Fruit fly (Drosophila melanogaster) whole organism, wandering third instar larva: Measurements from ENCODE around the gene SdhC.
A peak's percentile ranks its signal among the peaks of the same experiment; 100 is the strongest.

Experiments used
- Abd-B ChIP-seq: fragments of >200 bp; optimal IDR thresholded peaks from 2 replicates; lab custom pipeline; 2017; ENCODE audit warnings: missing biosample characterization, missing genetic modification characterization
- CG32264 ChIP-seq: fragments of 200-800 bp; sonication (Bioruptor generic); optimal IDR thresholded peaks from 2 replicates; lab custom pipeline; 2016; ENCODE audit warnings: missing biosample characterization, missing genetic modification characterization
- CG9705 ChIP-seq: fragments of 200-800 bp; sonication (Bioruptor generic); optimal IDR thresholded peaks from 2 replicates; lab custom pipeline; 2018; ENCODE audit warnings: missing biosample characterization, mild to moderate bottlenecking, missing genetic modification characterization
- CrebA ChIP-seq: fragments of 200-800 bp; sonication (Bioruptor generic); optimal IDR thresholded peaks from 2 replicates; lab custom pipeline; 2016; ENCODE audit warnings: missing biosample characterization, mild to moderate bottlenecking, missing genetic modification characterization, borderline replicate concordance
- Dfd ChIP-seq: fragments of >200 bp; optimal IDR thresholded peaks from 2 replicates; lab custom pipeline; 2017; ENCODE audit warnings: missing biosample characterization, missing genetic modification characterization
- Dif ChIP-seq: fragments of 200-275, 200-300 bp; sonication (Bioruptor generic); optimal IDR thresholded peaks from 2 replicates; lab custom pipeline; 2018; ENCODE audit warnings: missing biosample characterization, missing genetic modification characterization; ENCODE audit not compliant: partially characterized antibody
- GATAd ChIP-seq: sonication (Bioruptor generic); optimal IDR thresholded peaks from 2 replicates; lab custom pipeline; 2016; ENCODE audit warnings: missing biosample characterization, missing genetic modification characterization
- HLH106 ChIP-seq: fragments of 200-800 bp; optimal IDR thresholded peaks from 3 replicates; lab custom pipeline; 2019; ENCODE audit warnings: missing biosample characterization, mild to moderate bottlenecking, missing genetic modification characterization, moderate library complexity
- Hnf4 ChIP-seq: fragments of 200-800 bp; sonication (Bioruptor generic); optimal IDR thresholded peaks from 2 replicates; lab custom pipeline; 2016; ENCODE audit warnings: missing biosample characterization, mild to moderate bottlenecking, missing genetic modification characterization
- Hr78 ChIP-seq: fragments of >200 bp; optimal IDR thresholded peaks from 2 replicates; lab custom pipeline; 2017; ENCODE audit warnings: missing biosample characterization, missing genetic modification characterization
- Jra ChIP-seq: sonication (Bioruptor generic); optimal IDR thresholded peaks from 2 replicates; lab custom pipeline; 2016; ENCODE audit warnings: missing biosample characterization, missing genetic modification characterization
- Mio ChIP-seq: sonication (Bioruptor generic); optimal IDR thresholded peaks from 2 replicates; lab custom pipeline; 2016; ENCODE audit warnings: missing biosample characterization, missing genetic modification characterization
- Myc ChIP-seq: fragments of >200 bp; optimal IDR thresholded peaks from 2 replicates; lab custom pipeline; 2017
- N ChIP-seq: fragments of >200 bp; optimal IDR thresholded peaks from 2 replicates; lab custom pipeline; 2018; ENCODE audit warnings: missing biosample characterization, missing external identifiers, missing genetic modification characterization
- OdsH ChIP-seq: fragments of 200-800 bp; sonication (Bioruptor generic); optimal IDR thresholded peaks from 2 replicates; lab custom pipeline; 2016; ENCODE audit warnings: missing biosample characterization, mild to moderate bottlenecking, missing genetic modification characterization
- Rel ChIP-seq, 2 experiments: fragments of 200-800 bp; sonication (Bioruptor generic) in 1 of 2; optimal IDR thresholded peaks; 2 replicates in 1 of 2; 3 replicates in 1 of 2; lab custom pipeline; 2016 to 2019; ENCODE audit warnings: mild to moderate bottlenecking in 2 of 2, missing biosample characterization in 2 of 2, missing genetic modification characterization in 2 of 2, moderate library complexity in 1 of 2
- Sp1 ChIP-seq: fragments of 200-800 bp; sonication (Bioruptor generic); optimal IDR thresholded peaks from 3 replicates; lab custom pipeline; 2019; ENCODE audit warnings: missing biosample characterization, mild to moderate bottlenecking, missing genetic modification characterization, moderate library complexity
- Vsx2 ChIP-seq: fragments of 200-300, 225-300 bp; sonication (Bioruptor generic); optimal IDR thresholded peaks from 2 replicates; lab custom pipeline; 2018; ENCODE audit warnings: missing biosample characterization, missing genetic modification characterization; ENCODE audit not compliant: partially characterized antibody
- br ChIP-seq: fragments of 200-800 bp; sonication (Bioruptor generic); optimal IDR thresholded peaks from 2 replicates; lab custom pipeline; 2016; ENCODE audit warnings: missing biosample characterization, missing genetic modification characterization
- brk ChIP-seq: fragments of 200-800 bp; sonication (Bioruptor generic); optimal IDR thresholded peaks from 2 replicates; lab custom pipeline; 2016; ENCODE audit warnings: missing biosample characterization, mild to moderate bottlenecking, missing genetic modification characterization
- dl ChIP-seq, 2 experiments: fragments of 175-275, 200-275 bp in 1 of 2; fragments of 200-275 bp in 1 of 2; sonication (Bioruptor generic); optimal IDR thresholded peaks; lab custom pipeline; 2018; ENCODE audit warnings: mild to moderate bottlenecking in 2 of 2, missing biosample characterization in 2 of 2, missing genetic modification characterization in 2 of 2, moderate library complexity in 2 of 2; ENCODE audit not compliant: partially characterized antibody in 2 of 2, insufficient read depth in 1 of 2
- dmrt93B ChIP-seq: fragments of 200-800 bp; sonication (Bioruptor generic); optimal IDR thresholded peaks from 2 replicates; lab custom pipeline; 2018; ENCODE audit warnings: missing biosample characterization, mild to moderate bottlenecking, missing genetic modification characterization
- dsf ChIP-seq: sonication (Bioruptor generic); optimal IDR thresholded peaks from 2 replicates; lab custom pipeline; 2016; ENCODE audit warnings: missing biosample characterization, missing genetic modification characterization, borderline replicate concordance
- ey ChIP-seq: fragments of 200-800 bp; sonication (Bioruptor generic); optimal IDR thresholded peaks from 2 replicates; lab custom pipeline; 2016; ENCODE audit warnings: missing biosample characterization, missing genetic modification characterization
- foxo ChIP-seq, 2 experiments: fragments of 200-800 bp; sonication (Bioruptor generic); optimal IDR thresholded peaks; 2 replicates in 1 of 2; 3 replicates in 1 of 2; lab custom pipeline; 2016 to 2017; ENCODE audit warnings: missing biosample characterization in 2 of 2, missing genetic modification characterization in 2 of 2
- fru ChIP-seq: fragments of 200-800 bp; sonication (Bioruptor generic); optimal IDR thresholded peaks from 3 replicates; lab custom pipeline; 2016; ENCODE audit warnings: missing biosample characterization, mild to moderate bottlenecking, missing genetic modification characterization
- h ChIP-seq: fragments of 200-800 bp; sonication (Bioruptor generic); optimal IDR thresholded peaks from 3 replicates; lab custom pipeline; 2016; ENCODE audit warnings: missing biosample characterization, mild to moderate bottlenecking, missing genetic modification characterization
- jim ChIP-seq: fragments of 175-275, 200-325 bp; sonication (Bioruptor generic); optimal IDR thresholded peaks from 2 replicates; lab custom pipeline; 2016; ENCODE audit warnings: missing biosample characterization, mild to moderate bottlenecking, missing genetic modification characterization
- lola ChIP-seq: fragments of >200 bp; optimal IDR thresholded peaks from 2 replicates; lab custom pipeline; 2017; ENCODE audit warnings: missing biosample characterization, missing genetic modification characterization
- pan ChIP-seq: fragments of >200 bp; optimal IDR thresholded peaks from 2 replicates; lab custom pipeline; 2017
- psq ChIP-seq: fragments of 200-800 bp; sonication (Bioruptor generic); optimal IDR thresholded peaks from 3 replicates; lab custom pipeline; 2017; ENCODE audit warnings: missing biosample characterization, mild to moderate bottlenecking, missing genetic modification characterization, moderate library complexity
- rgr ChIP-seq: fragments of 200-800 bp; sonication (Bioruptor generic); optimal IDR thresholded peaks from 3 replicates; lab custom pipeline; 2016; ENCODE audit warnings: missing biosample characterization, mild to moderate bottlenecking, missing genetic modification characterization
- sage ChIP-seq: fragments of 200-800 bp; sonication (Bioruptor generic); optimal IDR thresholded peaks from 2 replicates; lab custom pipeline; 2016; ENCODE audit warnings: missing biosample characterization, mild to moderate bottlenecking, missing genetic modification characterization
- sv ChIP-seq: fragments of 200-800 bp; sonication (Bioruptor generic); optimal IDR thresholded peaks from 3 replicates; lab custom pipeline; 2016; ENCODE audit warnings: missing biosample characterization, missing genetic modification characterization
- tai ChIP-seq: sonication (Bioruptor generic); optimal IDR thresholded peaks from 2 replicates; lab custom pipeline; 2016; ENCODE audit warnings: missing biosample characterization, missing genetic modification characterization
- usp ChIP-seq: fragments of >200 bp; optimal IDR thresholded peaks from 2 replicates; lab custom pipeline; 2017; ENCODE audit warnings: missing biosample characterization, missing genetic modification characterization
- woc ChIP-seq: sonication (Bioruptor generic); optimal IDR thresholded peaks from 2 replicates; lab custom pipeline; 2016; ENCODE audit warnings: missing biosample characterization, mild to moderate bottlenecking, missing genetic modification characterization

SdhC gene

dm6 chr3R:11198062-11198472 lies 11.6 kb downstream of the SdhC start:
- TF ChIP-seq woc (GFP tag; lab: Kevin White, UChicago), result peak; percentile 79
- no peak for TF ChIP-seq Rel (GFP tag; optimal IDR thresholded peaks at IDR 0.05; lab: Kevin White, UChicago)
- peak; percentile 75 for TF ChIP-seq Rel (tag; optimal IDR thresholded peaks at IDR 0.05; lab: Kevin White, UChicago)
- TF ChIP-seq CG9705 (GFP tag; lab: Kevin White, UChicago), result no peak
- no peak for TF ChIP-seq tai
- TF ChIP-seq fru (GFP tag; lab: Kevin White, UChicago), result no peak
- TF ChIP-seq psq, result peak; percentile 48
- peak; percentile 19 for TF ChIP-seq Dif (GFP tag; lab: Kevin White, UChicago)
- TF ChIP-seq ey (GFP tag; lab: Kevin White, UChicago), result no peak
- peak; percentile 21 for TF ChIP-seq HLH106 (tag; lab: Kevin White, UChicago)
- peak; percentile 12 to 53 for TF ChIP-seq dl (GFP tag; optimal IDR thresholded peaks at IDR 0.05; lab: Kevin White, UChicago; ENCODE audit: insufficient read depth in 1 of 2, partially characterized antibody in 2 of 2)
- no peak for TF ChIP-seq Jra (GFP tag; lab: Kevin White, UChicago)
- TF ChIP-seq GATAd (GFP tag; lab: Kevin White, UChicago), result no peak
- peak; percentile 84 for TF ChIP-seq CrebA (GFP tag; lab: Kevin White, UChicago)
- no peak for TF ChIP-seq Dfd (GFP tag; lab: Kevin White, UChicago)
- TF ChIP-seq rgr (GFP tag; lab: Kevin White, UChicago), result peak; percentile 21
- TF ChIP-seq Hnf4, result peak; percentile 5
- TF ChIP-seq h (GFP tag; lab: Kevin White, UChicago), result peak; percentile 29
- TF ChIP-seq Vsx2 (GFP tag; lab: Kevin White, UChicago), result peak; percentile 8
- no peak for TF ChIP-seq lola (GFP tag; lab: Kevin White, UChicago)
- peak; percentile 38 for TF ChIP-seq br (GFP tag; lab: Kevin White, UChicago)
- TF ChIP-seq Mio, result no peak
- no peak for TF ChIP-seq usp
- TF ChIP-seq dmrt93B (GFP tag; lab: Kevin White, UChicago), result no peak
- peak in 1 of 2 experiments; percentile 9 for TF ChIP-seq foxo (GFP tag; optimal IDR thresholded peaks at IDR 0.05; lab: Kevin White, UChicago)
- TF ChIP-seq brk, result no peak

dm6 chr3R:11197389-11197716 lies 12.3 kb downstream of the SdhC start, which contains the start of gene cu:
Gene cu (plus strand): TSS chr3R:11197592.
- TF ChIP-seq woc (GFP tag; lab: Kevin White, UChicago), result no peak
- TF ChIP-seq Hr78 (GFP tag; lab: Kevin White, UChicago), result no peak
- peak; percentile 76 to 82 for TF ChIP-seq dl (GFP tag; optimal IDR thresholded peaks at IDR 0.05; lab: Kevin White, UChicago; ENCODE audit: insufficient read depth in 1 of 2, partially characterized antibody in 2 of 2)
- TF ChIP-seq Jra (GFP tag; lab: Kevin White, UChicago), result peak; percentile 86
- no peak for TF ChIP-seq fru (GFP tag; lab: Kevin White, UChicago)
- TF ChIP-seq Rel (GFP tag; optimal IDR thresholded peaks at IDR 0.05; lab: Kevin White, UChicago), result no peak
- no peak for TF ChIP-seq Rel (tag; optimal IDR thresholded peaks at IDR 0.05; lab: Kevin White, UChicago)
- peak; percentile 60 for TF ChIP-seq brk
- TF ChIP-seq sv, result peak; percentile 32
- peak; percentile 62 for TF ChIP-seq Dif (GFP tag; lab: Kevin White, UChicago)
- TF ChIP-seq Dfd (GFP tag; lab: Kevin White, UChicago), result no peak
- no peak for TF ChIP-seq Sp1 (GFP tag; lab: Kevin White, UChicago)
- peak; percentile 12 for TF ChIP-seq Vsx2 (GFP tag; lab: Kevin White, UChicago)
- TF ChIP-seq CrebA (GFP tag; lab: Kevin White, UChicago), result no peak
- no peak for TF ChIP-seq foxo (GFP tag; optimal IDR thresholded peaks at IDR 0.05; lab: Kevin White, UChicago)
- no peak for TF ChIP-seq dsf (GFP tag; lab: Kevin White, UChicago)
- TF ChIP-seq HLH106 (tag; lab: Kevin White, UChicago), result no peak

- TF ChIP-seq woc (GFP tag; lab: Kevin White, UChicago), result peak; percentile 92
- no peak for TF ChIP-seq jim (GFP tag; lab: Kevin White, UChicago)
- peak in 1 of 2 experiments; percentile 96 for TF ChIP-seq foxo (GFP tag; optimal IDR thresholded peaks at IDR 0.05; lab: Kevin White, UChicago)
- TF ChIP-seq tai, result peak; percentile 73
- TF ChIP-seq sage (GFP tag; lab: Kevin White, UChicago), result peak; percentile 72
- peak; percentile 4 for TF ChIP-seq Dif (GFP tag; lab: Kevin White, UChicago)
- TF ChIP-seq pan, result no peak
- TF ChIP-seq CG9705 (GFP tag; lab: Kevin White, UChicago), result peak; percentile 94
- peak; percentile 94 for TF ChIP-seq rgr (GFP tag; lab: Kevin White, UChicago)
- TF ChIP-seq CrebA (GFP tag; lab: Kevin White, UChicago), result no peak
- TF ChIP-seq usp, result no peak
- peak; percentile 90 for TF ChIP-seq br (GFP tag; lab: Kevin White, UChicago)
- peak; percentile 98 for TF ChIP-seq psq
- TF ChIP-seq h (GFP tag; lab: Kevin White, UChicago), result peak; percentile 95
- TF ChIP-seq N, result no peak
- TF ChIP-seq CG32264 (GFP tag; lab: Kevin White, UChicago), result no peak
- no peak for TF ChIP-seq Hr78 (GFP tag; lab: Kevin White, UChicago)
- no peak for TF ChIP-seq Myc (lab: Kevin White, UChicago)
- peak; percentile 80 for TF ChIP-seq dsf (GFP tag; lab: Kevin White, UChicago)
- peak; percentile 98 for TF ChIP-seq dmrt93B (GFP tag; lab: Kevin White, UChicago)
- peak; percentile 72 for TF ChIP-seq Hnf4
- peak; percentile 95 for TF ChIP-seq HLH106 (tag; lab: Kevin White, UChicago)
- peak; percentile 88 for TF ChIP-seq brk
- no peak for TF ChIP-seq lola (GFP tag; lab: Kevin White, UChicago)
- TF ChIP-seq Jra (GFP tag; lab: Kevin White, UChicago), result no peak
- TF ChIP-seq Vsx2 (GFP tag; lab: Kevin White, UChicago), result no peak
- TF ChIP-seq Dfd (GFP tag; lab: Kevin White, UChicago), result peak; percentile 99
- TF ChIP-seq OdsH, result peak; percentile 96
- no peak for TF ChIP-seq Abd-B (GFP tag; lab: Kevin White, UChicago)
- peak; percentile 99 for TF ChIP-seq Sp1 (GFP tag; lab: Kevin White, UChicago)
- TF ChIP-seq Mio, result no peak
- peak; percentile 90 for TF ChIP-seq ey (GFP tag; lab: Kevin White, UChicago)
- peak; percentile 64 for TF ChIP-seq GATAd (GFP tag; lab: Kevin White, UChicago)
- peak; percentile 96 for TF ChIP-seq fru (GFP tag; lab: Kevin White, UChicago)
Measured at dm6 chr3R:11196648-11197388, 12.8 kb downstream of the SdhC start.
